Fruit fly (Drosophila melanogaster) whole organism, embryonic: ENCODE measurements around the gene CG14269.

ENCODE experiments used
- ATbp ChIP-seq: fragments of 200-800 bp; sonication (Bioruptor generic); optimal IDR thresholded peaks from 2 replicates; lab custom pipeline; 2017; ENCODE audit warnings: missing biosample characterization, mild to moderate bottlenecking, missing genetic modification characterization, missing genetic modification reagents
- CG1024 ChIP-seq: fragments of 200-800 bp; sonication (Bioruptor generic); IDR thresholded peaks from 2 replicates; pipeline ENCODE4 v1.3.6; 2022; ENCODE audit warnings: missing biosample characterization, missing genetic modification characterization
- CG10366 ChIP-seq: fragments of 200-800 bp; sonication (Bioruptor generic); IDR thresholded peaks from 2 replicates; pipeline ENCODE4 v1.3.6; 2022; ENCODE audit warnings: missing biosample characterization, missing genetic modification characterization
- CG10543 ChIP-seq: fragments of 200-800 bp; sonication (Bioruptor generic); optimal IDR thresholded peaks from 3 replicates; lab custom pipeline; 2017; ENCODE audit warnings: missing biosample characterization, mild to moderate bottlenecking, missing genetic modification characterization, moderate library complexity
- CG11695 ChIP-seq: fragments of 200-800 bp; sonication (Bioruptor generic); IDR thresholded peaks from 3 replicates; pipeline ENCODE4 v1.3.6; 2022; ENCODE audit warnings: missing biosample characterization, missing genetic modification characterization
- CG13123 ChIP-seq: fragments of 200-800 bp; sonication (Bioruptor generic); optimal IDR thresholded peaks from 2 replicates; lab custom pipeline; 2016; ENCODE audit warnings: missing biosample characterization, missing genetic modification characterization
- CG14860 ChIP-seq: fragments of 200-800 bp; sonication (Bioruptor generic); IDR thresholded peaks from 3 replicates; pipeline ENCODE4 v1.3.6; 2022; ENCODE audit warnings: missing biosample characterization, missing genetic modification characterization; ENCODE audit not compliant: partially characterized antibody
- CG14965 ChIP-seq: fragments of 200-800 bp; sonication (Bioruptor generic); optimal IDR thresholded peaks from 2 replicates; lab custom pipeline; 2016; ENCODE audit warnings: missing biosample characterization, missing genetic modification characterization, borderline replicate concordance
- CG17385 ChIP-seq: fragments of 200-800 bp; sonication (Bioruptor generic); optimal IDR thresholded peaks from 3 replicates; lab custom pipeline; 2018; ENCODE audit warnings: missing biosample characterization, mild to moderate bottlenecking, missing genetic modification characterization
- CG3163 ChIP-seq: fragments of 200-800 bp; sonication (Bioruptor generic); optimal IDR thresholded peaks from 3 replicates; lab custom pipeline; 2016; ENCODE audit warnings: missing biosample characterization, missing genetic modification characterization
- CG34376 ChIP-seq: fragments of 200-800 bp; sonication (Bioruptor generic); optimal IDR thresholded peaks from 2 replicates; lab custom pipeline; 2018; ENCODE audit warnings: missing biosample characterization, mild to moderate bottlenecking, missing genetic modification characterization
- CG3726 ChIP-seq: fragments of 200-800 bp; sonication (Bioruptor generic); IDR thresholded peaks from 3 replicates; pipeline ENCODE4, ENCODE4 v1.3.6; 2022; ENCODE audit warnings: missing biosample characterization, missing genetic modification characterization
- CG5180 ChIP-seq: fragments of 200-800 bp; sonication (Bioruptor generic); optimal IDR thresholded peaks from 3 replicates; lab custom pipeline; 2017; ENCODE audit warnings: missing biosample characterization, missing genetic modification characterization, mild to moderate bottlenecking, moderate library complexity, missing genetic modification reagents
- CG6175 ChIP-seq: fragments of 200-800 bp; sonication (Bioruptor generic); IDR thresholded peaks from 3 replicates; pipeline ENCODE4 v1.3.6; 2022; ENCODE audit warnings: missing biosample characterization, missing genetic modification characterization
- CG6689 ChIP-seq: fragments of 200-800 bp; sonication (Bioruptor generic); IDR thresholded peaks from 2 replicates; pipeline ENCODE4 v1.3.6; 2022; ENCODE audit warnings: missing biosample characterization, missing genetic modification characterization
- CG6813 ChIP-seq: fragments of 200-800 bp; sonication (Bioruptor generic); optimal IDR thresholded peaks from 2 replicates; lab custom pipeline; 2017; ENCODE audit warnings: missing biosample characterization, missing genetic modification characterization, mild to moderate bottlenecking, moderate library complexity, missing genetic modification reagents
- CG7372 ChIP-seq: fragments of 200-800 bp; sonication (Bioruptor generic); IDR thresholded peaks from 2 replicates; pipeline ENCODE4 v1.3.6; 2022; ENCODE audit warnings: missing biosample characterization, missing genetic modification characterization
- CG8359 ChIP-seq: fragments of 200-800 bp; sonication (Bioruptor generic); optimal IDR thresholded peaks from 2 replicates; lab custom pipeline; 2017; ENCODE audit warnings: missing biosample characterization, mild to moderate bottlenecking, missing genetic modification characterization, borderline replicate concordance
- Elba2 ChIP-seq: fragments of 200-800 bp; sonication (Bioruptor generic); optimal IDR thresholded peaks from 3 replicates; lab custom pipeline; 2016; ENCODE audit warnings: missing biosample characterization, missing genetic modification characterization
- GATAe ChIP-seq: fragments of 200-800 bp; sonication (Bioruptor generic); conservative IDR thresholded peaks from 2 replicates; pipeline ENCODE4 v1.3.6; 2022; ENCODE audit warnings: missing biosample characterization, missing genetic modification characterization
- Hmr ChIP-seq: fragments of 200-800 bp; sonication (Bioruptor generic); optimal IDR thresholded peaks from 3 replicates; lab custom pipeline; 2017; ENCODE audit warnings: mild to moderate bottlenecking, missing biosample characterization, missing genetic modification reagents, missing genetic modification characterization
- Hsf ChIP-seq: fragments of 200-800 bp; sonication (Bioruptor generic); optimal IDR thresholded peaks from 3 replicates; lab custom pipeline; 2016; ENCODE audit warnings: missing biosample characterization, missing genetic modification characterization
- MTF-1 ChIP-seq: fragments of 200-800 bp; sonication (Bioruptor generic); optimal IDR thresholded peaks from 2 replicates; lab custom pipeline; 2018; ENCODE audit warnings: missing biosample characterization, mild to moderate bottlenecking, missing genetic modification characterization, borderline replicate concordance
- Max ChIP-seq: fragments of 200-800 bp; sonication (Bioruptor generic); optimal IDR thresholded peaks from 2 replicates; lab custom pipeline; 2016; ENCODE audit warnings: missing biosample characterization, mild to moderate bottlenecking, missing genetic modification characterization
- NK7.1 ChIP-seq: fragments of 200-800 bp; sonication (Bioruptor generic); optimal IDR thresholded peaks from 3 replicates; lab custom pipeline; 2016; ENCODE audit warnings: missing biosample characterization, missing genetic modification characterization
- Neu2 ChIP-seq: fragments of 200-800 bp; sonication (Bioruptor generic); optimal IDR thresholded peaks from 3 replicates; lab custom pipeline; 2016; ENCODE audit warnings: missing biosample characterization, missing genetic modification characterization, borderline replicate concordance
- Rx ChIP-seq: fragments of 200-800 bp; sonication (Bioruptor generic); IDR thresholded peaks from 2 replicates; pipeline ENCODE4 v1.3.6; 2022; ENCODE audit warnings: missing biosample characterization, missing genetic modification characterization
- Sry-δ ChIP-seq: fragments of 200-800 bp; sonication (Bioruptor generic); optimal IDR thresholded peaks from 2 replicates; lab custom pipeline; 2016; ENCODE audit warnings: missing biosample characterization, missing genetic modification characterization
- bowl ChIP-seq: fragments of 200-800 bp; sonication (Bioruptor generic); IDR thresholded peaks from 2 replicates; pipeline ENCODE4 v1.3.6; 2022; ENCODE audit warnings: missing biosample characterization, missing genetic modification characterization
- ci ChIP-seq: fragments of 200-800 bp; sonication (Bioruptor generic); IDR thresholded peaks from 3 replicates; pipeline ENCODE4 v1.3.6; 2022; ENCODE audit warnings: missing biosample characterization, missing genetic modification characterization
- dan ChIP-seq: fragments of 200-800 bp; sonication (Bioruptor generic); IDR thresholded peaks from 2 replicates; pipeline ENCODE4 v1.3.6; 2022; ENCODE audit warnings: missing biosample characterization, missing genetic modification characterization
- dysf ChIP-seq: fragments of 200-800 bp; sonication (Bioruptor generic); IDR thresholded peaks from 3 replicates; pipeline ENCODE4 v1.3.6; 2022; ENCODE audit warnings: missing biosample characterization, missing genetic modification characterization
- ewg ChIP-seq: fragments of 200-800 bp; sonication (Bioruptor generic); optimal IDR thresholded peaks from 3 replicates; lab custom pipeline; 2017; ENCODE audit warnings: mild to moderate bottlenecking, missing biosample characterization, missing genetic modification reagents, missing genetic modification characterization
- fd96Cb ChIP-seq: fragments of 200-800 bp; sonication (Bioruptor generic); optimal IDR thresholded peaks from 2 replicates; lab custom pipeline; 2018; ENCODE audit warnings: missing biosample characterization, mild to moderate bottlenecking, missing genetic modification characterization, moderate library complexity
- gcm ChIP-seq: fragments of 200-800 bp; sonication (Bioruptor generic); optimal IDR thresholded peaks from 2 replicates; lab custom pipeline; 2019; ENCODE audit warnings: missing biosample characterization, mild to moderate bottlenecking, missing genetic modification characterization, moderate library complexity
- gcm2 ChIP-seq: fragments of 200-800 bp; sonication (Bioruptor generic); optimal IDR thresholded peaks from 2 replicates; lab custom pipeline; 2016; ENCODE audit warnings: missing biosample characterization, missing genetic modification characterization
- gem ChIP-seq: fragments of 200-800 bp; sonication (Bioruptor generic); optimal IDR thresholded peaks from 2 replicates; lab custom pipeline; 2019; ENCODE audit warnings: missing biosample characterization, mild to moderate bottlenecking, missing genetic modification characterization, moderate library complexity
- grn ChIP-seq: fragments of 200-800 bp; sonication (Bioruptor generic); optimal IDR thresholded peaks from 3 replicates; lab custom pipeline; 2017; ENCODE audit warnings: missing biosample characterization, missing genetic modification characterization
- hb ChIP-seq: fragments of 200-800 bp; sonication (Bioruptor generic); IDR thresholded peaks from 3 replicates; pipeline ENCODE4 v1.3.6; 2022; ENCODE audit warnings: missing biosample characterization, missing genetic modification characterization; ENCODE audit not compliant: partially characterized antibody
- ind ChIP-seq: fragments of 200-800 bp; sonication (Bioruptor generic); optimal IDR thresholded peaks from 3 replicates; lab custom pipeline; 2016; ENCODE audit warnings: missing biosample characterization, missing genetic modification characterization
- jigr1 ChIP-seq: fragments of 200-800 bp; sonication (Bioruptor generic); IDR thresholded peaks from 3 replicates; pipeline ENCODE4 v1.3.6; 2022; ENCODE audit warnings: missing biosample characterization, missing genetic modification characterization
- mam ChIP-seq: fragments of 200-800 bp; sonication (Bioruptor generic); optimal IDR thresholded peaks from 3 replicates; lab custom pipeline; 2016; ENCODE audit warnings: missing biosample characterization, missing genetic modification characterization
- nmo ChIP-seq: fragments of 200-800 bp; sonication (Bioruptor generic); optimal IDR thresholded peaks from 2 replicates; lab custom pipeline; 2018; ENCODE audit warnings: missing biosample characterization, mild to moderate bottlenecking, missing genetic modification characterization, moderate library complexity
- odd ChIP-seq: fragments of 200-800 bp; sonication (Bioruptor generic); optimal IDR thresholded peaks from 2 replicates; lab custom pipeline; 2017; ENCODE audit warnings: missing biosample characterization, mild to moderate bottlenecking, missing genetic modification characterization
- onecut ChIP-seq: fragments of 200-800 bp; sonication (Bioruptor generic); IDR thresholded peaks from 2 replicates; pipeline ENCODE4 v1.3.6; 2022; ENCODE audit warnings: missing biosample characterization, missing genetic modification characterization
- sna ChIP-seq: fragments of 200-800 bp; sonication (Bioruptor generic); IDR thresholded peaks from 2 replicates; pipeline ENCODE4 v1.3.6; 2022; ENCODE audit warnings: missing biosample characterization, missing genetic modification characterization; ENCODE audit not compliant: partially characterized antibody
- sqz ChIP-seq: fragments of 200-800 bp; sonication (Bioruptor generic); optimal IDR thresholded peaks from 3 replicates; lab custom pipeline; 2018; ENCODE audit warnings: missing biosample characterization, mild to moderate bottlenecking, missing genetic modification characterization
- tin ChIP-seq: fragments of 200-800 bp; sonication (Bioruptor generic); optimal IDR thresholded peaks from 3 replicates; lab custom pipeline; 2016; ENCODE audit warnings: missing biosample characterization, missing genetic modification characterization
- tna ChIP-seq: fragments of 200-800 bp; sonication (Bioruptor generic); IDR thresholded peaks from 2 replicates; pipeline ENCODE4 v1.3.6; 2022; ENCODE audit warnings: missing biosample characterization, missing genetic modification characterization; ENCODE audit not compliant: partially characterized antibody
- tx ChIP-seq: fragments of 200-800 bp; sonication (Bioruptor generic); optimal IDR thresholded peaks from 2 replicates; lab custom pipeline; 2016; ENCODE audit warnings: missing biosample characterization, missing genetic modification characterization
- yki ChIP-seq: fragments of >200 bp; optimal IDR thresholded peaks from 3 replicates; lab custom pipeline; 2018

The CG14269 gene

dm6 chrX:3432928-3433327 is 2.7 kb downstream of the CG14269 start (continued):
- TF ChIP-seq Sry-δ (GFP tag; lab: Kevin White, UChicago) (no peak), Rx (peak; percentile 51), sna (no peak), nmo (peak; percentile 18), yki (lab: Kevin White, UChicago) (no peak), tin (GFP tag; lab: Kevin White, UChicago) (peak; percentile 25), CG10366 (GFP tag; lab: Robert Waterston, UW) (peak; percentile 66), CG3726 (GFP tag; lab: Robert Waterston, UW) (peak; percentile 58; the same call in 1 of the 3 replicates), Hmr (GFP tag; lab: Kevin White, UChicago) (peak; percentile 7), mam (GFP tag; lab: Kevin White, UChicago) (peak; percentile 57), tx (peak; percentile 25), ATbp (GFP tag; lab: Kevin White, UChicago) (peak; percentile 48), dan (GFP tag; lab: Robert Waterston, UW) (no peak), CG10543 (GFP tag; lab: Kevin White, UChicago) (no peak), gem (peak; percentile 61), ewg (no peak), ci (GFP tag; lab: Robert Waterston, UW) (peak; percentile 77; the same call in 2 of the 3 replicates), fd96Cb (tag; lab: Kevin White, UChicago) (peak; percentile 23), MTF-1 (GFP tag; lab: Kevin White, UChicago) (no peak), CG14860 (no peak), CG3163 (GFP tag; lab: Kevin White, UChicago) (no peak), CG6689 (GFP tag; lab: Robert Waterston, UW) (peak; percentile 57), CG17385 (GFP tag; lab: Kevin White, UChicago) (peak; percentile 13), ind (GFP tag; lab: Kevin White, UChicago) (peak; percentile 46), NK7.1 (no peak), onecut (GFP tag; lab: Robert Waterston, UW) (0 out of 2 replicates have a peak, but pooled peaks have one; percentile 10), GATAe (GFP tag; lab: Robert Waterston, UW) (no peak), odd (GFP tag; lab: Kevin White, UChicago) (no peak), CG1024 (GFP tag; lab: Robert Waterston, UW) (peak; percentile 11; the same call in 1 of the 2 replicates), dysf (GFP tag; lab: Robert Waterston, UW) (peak; percentile 53), CG8359 (GFP tag; lab: Kevin White, UChicago) (no peak), CG7372 (no peak), grn (no peak), Neu2 (GFP tag; lab: Kevin White, UChicago) (no peak), CG34376 (GFP tag; lab: Kevin White, UChicago) (no peak), CG13123 (GFP tag; lab: Kevin White, UChicago) (no peak), bowl (GFP tag; lab: Robert Waterston, UW) (no peak), gcm (no peak), CG11695 (GFP tag; lab: Robert Waterston, UW) (peak; percentile 55; the same call in 2 of the 3 replicates), CG5180 (GFP tag; lab: Kevin White, UChicago) (no peak), jigr1 (GFP tag; lab: Robert Waterston, UW) (no peak), sqz (GFP tag; lab: Kevin White, UChicago) (peak; percentile 1), CG6813 (GFP tag; lab: Kevin White, UChicago) (no peak), gcm2 (GFP tag; lab: Kevin White, UChicago) (no peak), Elba2 (GFP tag; lab: Kevin White, UChicago) (no peak), Max (GFP tag; lab: Kevin White, UChicago) (no peak), CG6175 (GFP tag; lab: Robert Waterston, UW) (no peak), Hsf (GFP tag; lab: Kevin White, UChicago) (peak; percentile 51), hb (no peak), CG14965 (GFP tag; lab: Kevin White, UChicago) (no peak), tna (GFP tag; lab: Robert Waterston, UW) (no peak)
